Fruit fly (Drosophila melanogaster): ENCODE data around the gene vri.
A peak's percentile ranks its signal among the peaks of the same experiment; 100 is the strongest.

vri gene

dm6 chr2L:5256036-5256846 lies 32.5 kb upstream of the vri start (continued):
- TF ChIP-seq CG7357 (GFP tag; IDR thresholded peaks at IDR 0.05) (0 out of 3 replicates have a peak, but pooled peaks have one; percentile 15), jing (GFP tag; optimal IDR thresholded peaks at IDR 0.05) (no peak), CG6689 (GFP tag; IDR thresholded peaks at IDR 0.05) (peak; percentile 33), fd102C (GFP tag; optimal IDR thresholded peaks at IDR 0.05) (peak; percentile 79), nerfin-1 (tag; optimal IDR thresholded peaks at IDR 0.05) (peak; percentile 40), Xrp1 (GFP tag; IDR thresholded peaks at IDR 0.05) (peak; percentile 85), CG12104 (GFP tag; optimal IDR thresholded peaks at IDR 0.05) (no peak), Ada2b (GFP tag; IDR thresholded peaks at IDR 0.05) (peak; percentile 21; the same call in 1 of the 2 replicates), bsh (GFP tag; optimal IDR thresholded peaks at IDR 0.05) (peak in 1 of 2 experiments; percentile 71), CG8089 (GFP tag; optimal IDR thresholded peaks at IDR 0.05) (peak; percentile 64), CG13424 (tag; optimal IDR thresholded peaks at IDR 0.05) (peak; percentile 34), Atf3 (GFP tag; optimal IDR thresholded peaks at IDR 0.05) (no peak), CG4424 (GFP tag; optimal IDR thresholded peaks at IDR 0.05) (peak; percentile 39), CG33213 (GFP tag; optimal IDR thresholded peaks at IDR 0.05) (peak; percentile 21), CG1529 (GFP tag; optimal IDR thresholded peaks at IDR 0.05) (peak; percentile 49), Hand (GFP tag; optimal IDR thresholded peaks at IDR 0.05) (no peak), pros (GFP tag; optimal IDR thresholded peaks at IDR 0.05) (peak; percentile 23), peb (GFP tag; IDR thresholded peaks at IDR 0.05) (peak; percentile 46; the same call in 1 of the 2 replicates), cato (GFP tag; optimal IDR thresholded peaks at IDR 0.05; ENCODE audit: borderline replicate concordance) (peak; percentile 8), CG3847 (GFP tag; IDR thresholded peaks at IDR 0.05) (no peak), lola (GFP tag; optimal IDR thresholded peaks at IDR 0.05) (peak in 1 of 3 experiments; percentile 69), dpn (GFP tag; optimal IDR thresholded peaks at IDR 0.05) (peak; percentile 15 to 21), CG5180 (GFP tag; optimal IDR thresholded peaks at IDR 0.05) (peak; percentile 56), dmrt11E (tag; optimal IDR thresholded peaks at IDR 0.05) (peak; percentile 66), Trl (optimal IDR thresholded peaks at IDR 0.05) (no peak), Trl (GFP tag; optimal IDR thresholded peaks at IDR 0.05) (peak; percentile 48), gfzf (GFP tag; optimal IDR thresholded peaks at IDR 0.05) (no peak), CG30020 (tag; optimal IDR thresholded peaks at IDR 0.05) (peak; percentile 14), Dp (GFP tag; optimal IDR thresholded peaks at IDR 0.05) (no peak), Ets65A (GFP tag) (peak; percentile 74), fd96Cb (tag; optimal IDR thresholded peaks at IDR 0.05) (peak; percentile 58), seq (GFP tag; IDR thresholded peaks at IDR 0.05) (no peak), Optix (GFP tag; IDR thresholded peaks at IDR 0.05) (peak; percentile 30; the same call in 1 of the 3 replicates), CG6272 (GFP tag; IDR thresholded peaks at IDR 0.05) (no peak), lmd (GFP tag; IDR thresholded peaks at IDR 0.05) (peak; percentile 19; the same call in 1 of the 2 replicates), CG1792 (GFP tag; optimal IDR thresholded peaks at IDR 0.05) (peak; percentile 26), CG8924 (tag; optimal IDR thresholded peaks at IDR 0.05) (peak; percentile 41), otp (GFP tag; IDR thresholded peaks at IDR 0.05) (peak; percentile 87; the same call in 2 of the 3 replicates), ham (GFP tag; IDR thresholded peaks at IDR 0.05) (no peak), CG32767 (GFP tag; IDR thresholded peaks at IDR 0.05) (peak; percentile 22; the same call in 1 of the 2 replicates), lilli (GFP tag; optimal IDR thresholded peaks at IDR 0.05) (peak; percentile 32), emc (GFP tag; optimal IDR thresholded peaks at IDR 0.05) (no peak), CG3407 (GFP tag; optimal IDR thresholded peaks at IDR 0.05) (peak; percentile 62), Poxn (GFP tag; IDR thresholded peaks at IDR 0.05) (no peak), sens (GFP tag) (peak; percentile 92), kni (GFP tag; optimal IDR thresholded peaks at IDR 0.05) (peak; percentile 86), Spps (tag; optimal IDR thresholded peaks at IDR 0.05) (peak; percentile 51), Atf-2 (GFP tag; optimal IDR thresholded peaks at IDR 0.05) (peak; percentile 3), CG12659 (GFP tag; optimal IDR thresholded peaks at IDR 0.05) (peak; percentile 17)

All from whole organism, embryonic.